Worm (Caenorhabditis elegans): ENCODE results near the gene F54D12.2.

- TF ChIP-seq dao-5 (tag; optimal IDR thresholded peaks at IDR 0.05), result no peak
- TF ChIP-seq W03F9.2 (tag; optimal IDR thresholded peaks at IDR 0.05), result no peak
Measured at ce11 chrII:1401474-1401873, 3.0 kb downstream of the F54D12.2 start, which contains the start of gene Y51H7C.8.
